Fruit fly (Drosophila melanogaster): ENCODE data around the gene CG7272.

The CG7272 gene

DNA sequence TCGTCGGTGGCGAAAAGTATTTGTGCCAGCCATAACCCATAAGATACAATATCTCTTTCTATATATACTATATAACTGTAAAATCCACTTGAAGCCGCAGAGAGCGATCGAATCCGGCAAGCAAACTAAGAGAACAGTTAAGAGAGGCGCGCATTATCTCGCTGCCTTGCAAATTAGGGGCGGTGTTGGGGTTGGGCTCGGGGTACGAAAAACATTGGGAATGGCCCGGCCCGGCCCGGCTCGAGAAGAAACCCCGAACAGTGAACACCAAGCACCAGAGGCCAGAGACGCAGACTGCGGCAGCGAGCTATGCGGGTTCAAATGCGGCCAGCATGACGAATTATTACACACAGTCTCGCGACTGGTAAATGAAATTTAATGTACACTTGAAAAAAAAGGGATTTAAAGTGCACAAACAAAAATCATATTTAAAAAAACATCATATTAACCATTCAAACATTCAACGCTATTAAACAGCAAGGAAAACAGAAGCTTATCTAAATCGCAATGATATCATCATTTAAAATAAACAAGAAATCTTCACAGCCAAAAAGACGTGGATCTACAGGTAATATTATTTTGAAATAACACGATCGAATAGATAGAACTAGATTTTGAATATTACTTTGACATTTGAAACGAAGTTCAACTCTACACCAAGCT, 31.8 kb downstream of the CG7272 start:
- TF ChIP-seq CG5204 (GFP tag; optimal IDR thresholded peaks at IDR 0.05) = peak; percentile 2
- no peak for TF ChIP-seq Crg-1 (GFP tag; optimal IDR thresholded peaks at IDR 0.05)
- peak; percentile 83 for TF ChIP-seq kay (GFP tag; ENCODE audit: borderline replicate concordance)
- TF ChIP-seq CG1620 (GFP tag; optimal IDR thresholded peaks at IDR 0.05) = no peak
- TF ChIP-seq ovo (GFP tag; optimal IDR thresholded peaks at IDR 0.05) = peak; percentile 57
- peak; percentile 5 for TF ChIP-seq toe (GFP tag; optimal IDR thresholded peaks at IDR 0.05)
- TF ChIP-seq CG12768 (GFP tag; optimal IDR thresholded peaks at IDR 0.05) = peak; percentile 82
- TF ChIP-seq tj (GFP tag; optimal IDR thresholded peaks at IDR 0.05) = peak; percentile 22
- TF ChIP-seq Hr96 (GFP tag; optimal IDR thresholded peaks at IDR 0.05) = peak; percentile 23
- peak; percentile 23 for TF ChIP-seq CG14711 (tag; optimal IDR thresholded peaks at IDR 0.05)
- no peak for TF ChIP-seq cnc (optimal IDR thresholded peaks at IDR 0.05)

dm6 chr3L:15533402-15534129, 32.8 kb downstream of the CG7272 start:
- TF ChIP-seq CG7101 (tag; optimal IDR thresholded peaks at IDR 0.05) = peak; percentile 14
- TF ChIP-seq kay (GFP tag; ENCODE audit: borderline replicate concordance) = peak; percentile 85
- peak; percentile 24 for TF ChIP-seq CG14711 (tag; optimal IDR thresholded peaks at IDR 0.05)
- peak; percentile 7 for TF ChIP-seq Hr96 (GFP tag; optimal IDR thresholded peaks at IDR 0.05)
- TF ChIP-seq CG5204 (GFP tag; optimal IDR thresholded peaks at IDR 0.05) = peak; percentile 23
- TF ChIP-seq CG11617 (GFP tag; optimal IDR thresholded peaks at IDR 0.05) = no peak
- TF ChIP-seq Crg-1 (GFP tag; optimal IDR thresholded peaks at IDR 0.05) = no peak

dm6 chr3L:15534274-15535227, 33.8 kb downstream of the CG7272 start:
- TF ChIP-seq CG14711 (tag; optimal IDR thresholded peaks at IDR 0.05) = no peak
- peak; percentile 51 for TF ChIP-seq CG12768 (GFP tag; optimal IDR thresholded peaks at IDR 0.05)
- no peak for TF ChIP-seq kay (GFP tag; ENCODE audit: borderline replicate concordance)
- peak; percentile 13 for TF ChIP-seq Clk (GFP tag; optimal IDR thresholded peaks at IDR 0.05)
- TF ChIP-seq CG5204 (GFP tag; optimal IDR thresholded peaks at IDR 0.05) = peak; percentile 78
- TF ChIP-seq bab1 (GFP tag; optimal IDR thresholded peaks at IDR 0.05) = peak; percentile 28
- peak; percentile 56 for TF ChIP-seq tj (GFP tag; optimal IDR thresholded peaks at IDR 0.05)
- TF ChIP-seq toe (GFP tag; optimal IDR thresholded peaks at IDR 0.05) = peak; percentile 79
- TF ChIP-seq CG7101 (tag; optimal IDR thresholded peaks at IDR 0.05) = peak; percentile 59
- peak; percentile 61 for TF ChIP-seq Crg-1 (GFP tag; optimal IDR thresholded peaks at IDR 0.05)
- TF ChIP-seq Mnt (GFP tag; optimal IDR thresholded peaks at IDR 0.05) = peak; percentile 55
- no peak for TF ChIP-seq ovo (GFP tag; optimal IDR thresholded peaks at IDR 0.05)
- no peak for TF ChIP-seq cic (GFP tag; optimal IDR thresholded peaks at IDR 0.05)
- TF ChIP-seq cnc (optimal IDR thresholded peaks at IDR 0.05) = no peak
- peak; percentile 64 for TF ChIP-seq Hr96 (GFP tag; optimal IDR thresholded peaks at IDR 0.05)
- peak; percentile 60 for TF ChIP-seq CG7045 (GFP tag; optimal IDR thresholded peaks at IDR 0.05)
- peak; percentile 43 for TF ChIP-seq CG33017 (tag; optimal IDR thresholded peaks at IDR 0.05)
- peak; percentile 40 for TF ChIP-seq pad (GFP tag; optimal IDR thresholded peaks at IDR 0.05)
- peak; percentile 30 for TF ChIP-seq CG1620 (GFP tag; optimal IDR thresholded peaks at IDR 0.05)
- TF ChIP-seq CG11617 (GFP tag; optimal IDR thresholded peaks at IDR 0.05) = peak; percentile 86

DNA sequence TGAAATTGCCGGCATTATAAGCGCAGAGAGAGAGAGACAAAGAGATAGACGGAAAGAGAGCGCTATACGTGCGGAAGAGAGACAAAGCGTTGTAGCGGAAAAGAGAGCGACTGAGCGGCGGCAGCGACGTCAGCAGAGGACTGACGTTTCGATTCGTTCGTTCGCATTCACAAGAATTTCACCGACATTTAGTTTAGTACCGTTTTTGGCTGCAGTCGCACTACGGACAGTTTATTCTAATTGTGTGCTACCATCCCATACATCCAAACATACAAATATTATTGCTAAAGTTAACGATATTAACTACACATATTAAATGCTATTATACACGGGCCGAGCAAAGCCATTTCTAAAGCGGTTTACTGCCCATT, 34.5 kb downstream of the CG7272 start, which contains the start of gene CrebA:
CrebA (plus strand) TSS at position 168 of the 371 bp plus-strand sequence.
- TF ChIP-seq kay (GFP tag; ENCODE audit: borderline replicate concordance) (peak; percentile 21), CG33017 (tag; optimal IDR thresholded peaks at IDR 0.05) (no peak), bab1 (GFP tag; optimal IDR thresholded peaks at IDR 0.05) (no peak), CG14711 (tag; optimal IDR thresholded peaks at IDR 0.05) (no peak), CG12768 (GFP tag; optimal IDR thresholded peaks at IDR 0.05) (no peak), cic (GFP tag; optimal IDR thresholded peaks at IDR 0.05) (no peak)

dm6 chr3L:15535800-15536225, 35.1 kb downstream of the CG7272 start:
- TF ChIP-seq cic (GFP tag; optimal IDR thresholded peaks at IDR 0.05) = no peak
- TF ChIP-seq pad (GFP tag; optimal IDR thresholded peaks at IDR 0.05) = peak; percentile 92
- no peak for TF ChIP-seq bab1 (GFP tag; optimal IDR thresholded peaks at IDR 0.05)

DNA sequence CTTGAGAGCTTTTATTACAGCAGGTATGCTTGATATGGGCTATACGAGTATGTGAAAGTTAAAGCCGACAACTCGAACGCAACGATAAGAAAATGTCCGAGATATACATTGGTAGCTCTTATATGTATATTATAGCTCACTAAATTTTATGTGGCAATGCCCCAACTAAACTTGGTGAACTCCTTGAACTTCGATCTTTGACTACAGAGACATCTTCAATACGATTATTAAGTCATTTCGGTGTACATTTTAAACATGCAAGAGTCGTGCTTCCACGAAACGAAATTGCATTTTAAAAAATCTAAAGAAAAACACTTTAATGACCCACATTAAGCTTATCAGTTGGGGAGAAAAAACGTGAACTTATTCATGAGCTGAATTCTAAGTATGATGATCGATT, 35.8 kb downstream of the CG7272 start:
- TF ChIP-seq CG11617 (GFP tag; optimal IDR thresholded peaks at IDR 0.05) (no peak), kay (GFP tag; ENCODE audit: borderline replicate concordance) (peak; percentile 38)
